Worm (Caenorhabditis elegans): ENCODE measurements around the gene epac-1.

DNA sequence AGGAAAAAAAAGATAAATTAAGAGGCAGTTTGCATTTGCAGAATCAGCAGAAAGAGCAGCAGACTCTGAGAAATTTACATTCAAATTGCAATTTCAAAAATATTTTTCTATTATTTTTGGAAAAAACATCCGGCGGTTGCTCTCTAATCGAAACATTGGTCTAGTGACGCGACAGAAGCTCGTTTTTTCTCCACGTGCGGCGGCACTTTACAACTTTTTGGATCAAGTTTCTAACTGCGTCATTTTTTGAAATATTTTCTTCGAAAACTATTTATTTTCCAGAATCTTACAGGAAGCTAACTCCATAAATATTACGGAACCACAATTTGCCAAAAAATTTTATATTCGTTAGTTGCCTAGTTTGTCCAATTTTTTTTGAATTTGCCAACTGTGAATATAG, 39.1 kb upstream of the epac-1 start:
- TF ChIP-seq blmp-1 (tag; optimal IDR thresholded peaks at IDR 0.05) (no peak), bed-3 (GFP tag; optimal IDR thresholded peaks at IDR 0.05) (no peak), unc-62 (GFP tag; optimal IDR thresholded peaks at IDR 0.05) (no peak), lin-13 (tag; optimal IDR thresholded peaks at IDR 0.05) (no peak), elt-1 (tag; optimal IDR thresholded peaks at IDR 0.05; ENCODE audit: borderline replicate concordance, insufficient read depth) (no peak), elt-3 (tag; optimal IDR thresholded peaks at IDR 0.05) (no peak), tbx-8 (GFP tag; optimal IDR thresholded peaks at IDR 0.05) (no peak), unc-39 (tag; optimal IDR thresholded peaks at IDR 0.05) (no peak), nhr-28 (tag; optimal IDR thresholded peaks at IDR 0.05) (no peak), M03D4.4 (tag; optimal IDR thresholded peaks at IDR 0.05) (no peak), snpc-4 (tag; optimal IDR thresholded peaks at IDR 0.05) (no peak), lsy-2 (tag; optimal IDR thresholded peaks at IDR 0.05) (no peak), nhr-12 (tag; optimal IDR thresholded peaks at IDR 0.05) (no peak)
